Fruit fly (Drosophila melanogaster) whole organism, prepupa: ENCODE data around the gene CG17242.

Experiments used
- CG3032 ChIP-seq: fragments of 200-800 bp; optimal IDR thresholded peaks from 2 replicates; lab custom pipeline; 2019; ENCODE audit warnings: missing biosample characterization, mild to moderate bottlenecking, missing genetic modification characterization, moderate library complexity
- net ChIP-seq: fragments of 200-800 bp; sonication (Bioruptor generic); optimal IDR thresholded peaks from 3 replicates; lab custom pipeline; 2016; ENCODE audit warnings: missing biosample characterization, missing genetic modification characterization
- vri ChIP-seq: fragments of 200-800 bp; sonication (Bioruptor generic); optimal IDR thresholded peaks from 3 replicates; lab custom pipeline; 2016; ENCODE audit warnings: missing biosample characterization, mild to moderate bottlenecking, missing genetic modification characterization

dm6 chr2L:2251175-2251574 is 17.8 kb downstream of the CG17242 start, which contains the start of gene Ser12:
- no peak for TF ChIP-seq CG3032 (tag; lab: Kevin White, UChicago)
- TF ChIP-seq vri (GFP tag; lab: Kevin White, UChicago), result no peak
- no peak for TF ChIP-seq net
